Worm (Caenorhabditis elegans) whole organism, L2 larva: ENCODE measurements around the gene Y38H6C.25.

Experiments
- R02D3.7 ChIP-seq: fragments of 150-350 bp; optimal IDR thresholded peaks from 2 replicates; lab custom pipeline; 2014; ENCODE audit warnings: missing biosample characterization, missing genetic modification characterization
- ama-1 ChIP-seq: fragments of 150-350 bp; optimal IDR thresholded peaks from 2 replicates; lab custom pipeline; 2018; ENCODE audit warnings: inconsistent platforms
- dmd-4 ChIP-seq: sonication (generic microtip); optimal IDR thresholded peaks from 2 replicates; lab custom pipeline; 2017; ENCODE audit warnings: missing biosample characterization, missing genetic modification characterization
- lin-13 ChIP-seq: fragments of 150-350 bp; optimal IDR thresholded peaks from 2 replicates; lab custom pipeline; 2014; ENCODE audit warnings: missing biosample characterization, missing genetic modification reagents, missing genetic modification characterization
- nhr-77 ChIP-seq: fragments of 150-350 bp; optimal IDR thresholded peaks from 2 replicates; lab custom pipeline; 2014; ENCODE audit warnings: missing biosample characterization, missing genetic modification characterization
- snpc-4 ChIP-seq: fragments of 150-350 bp; optimal IDR thresholded peaks from 2 replicates; lab custom pipeline; 2014; ENCODE audit warnings: missing biosample characterization, missing genetic modification characterization
- unc-55 ChIP-seq: fragments of 150-350 bp; sonication (generic microtip); optimal IDR thresholded peaks from 3 replicates; lab custom pipeline; 2014; ENCODE audit warnings: missing biosample characterization, missing genetic modification reagents, missing genetic modification characterization

- TF ChIP-seq dmd-4 (tag; lab: Kevin White, UChicago), result no peak
- no peak for TF ChIP-seq nhr-77 (tag; lab: Kevin White, UChicago)
- no peak for TF ChIP-seq snpc-4 (tag; lab: Kevin White, UChicago)
- no peak for TF ChIP-seq ama-1 (lab: Kevin White, UChicago)
- no peak for TF ChIP-seq unc-55 (GFP tag; lab: Kevin White, UChicago)
- no peak for TF ChIP-seq R02D3.7
- TF ChIP-seq lin-13 (GFP tag; lab: Kevin White, UChicago), result no peak
These were observed 28.0 kb downstream of the Y38H6C.25 start, which contains the start of gene Y38H6C.18 for ce11 chrV:20547048-20547447.
